Fruit fly (Drosophila melanogaster): ENCODE measurements around the gene GILT2.

Gene GILT2

DNA sequence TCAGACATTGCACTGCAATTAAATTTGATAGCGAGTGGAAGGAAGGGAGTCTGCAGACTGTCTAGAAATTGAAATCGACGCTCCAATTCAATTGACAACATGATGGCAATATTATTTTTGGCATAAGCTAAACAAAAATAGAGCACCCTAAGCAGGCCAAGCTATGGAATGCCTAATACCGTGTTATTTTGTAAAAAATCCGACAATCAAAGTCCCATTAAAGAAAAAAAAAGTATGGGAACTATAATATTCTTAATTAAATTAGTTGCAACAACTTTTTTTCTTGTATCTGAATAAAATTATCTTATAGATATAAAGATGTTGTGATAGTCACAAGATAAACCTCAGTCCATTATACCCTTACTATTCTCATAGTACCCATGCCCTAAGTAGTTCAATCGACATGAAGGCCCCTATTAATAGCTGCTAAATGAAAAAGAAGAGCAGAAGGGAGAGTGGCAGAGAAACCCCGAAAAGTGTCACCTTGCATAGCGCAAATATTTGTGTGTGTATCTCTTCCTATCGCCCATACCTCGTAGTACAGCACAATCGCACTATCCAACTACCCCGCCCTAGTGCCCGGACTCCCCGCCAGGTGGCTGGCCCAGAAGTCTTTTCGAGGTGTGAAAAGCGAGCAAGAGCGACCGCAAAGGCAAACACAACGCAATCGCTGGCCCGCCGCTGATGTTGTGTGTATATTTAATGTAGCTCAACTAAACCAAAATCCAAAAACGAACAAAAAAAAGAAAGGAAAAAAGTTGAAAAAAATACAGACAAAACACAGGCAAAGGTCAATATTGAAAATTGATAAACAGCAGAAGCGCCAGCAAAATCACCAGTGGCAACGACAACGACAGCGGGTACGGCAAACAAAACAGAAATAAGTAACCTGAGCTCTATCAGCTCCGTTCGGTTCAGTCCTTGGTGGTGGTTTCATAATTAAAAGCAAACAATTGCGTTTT is 21.1 kb upstream of the GILT2 start (continued):
- peak; percentile 35 for TF ChIP-seq Sox102F (GFP tag; optimal IDR thresholded peaks at IDR 0.05)
- TF ChIP-seq CG1792 (GFP tag; optimal IDR thresholded peaks at IDR 0.05): peak; percentile 22
- peak; percentile 24 for TF ChIP-seq Dek (tag; optimal IDR thresholded peaks at IDR 0.05)
- peak; percentile 78 for TF ChIP-seq Side (GFP tag; optimal IDR thresholded peaks at IDR 0.05)
- peak; percentile 48 for TF ChIP-seq disco-r (GFP tag; optimal IDR thresholded peaks at IDR 0.05)
- no peak for TF ChIP-seq Rx (GFP tag; IDR thresholded peaks at IDR 0.05)
- TF ChIP-seq sug (tag; optimal IDR thresholded peaks at IDR 0.05): peak; percentile 78
- peak; percentile 92 for TF ChIP-seq CG10979 (tag; optimal IDR thresholded peaks at IDR 0.05)
- peak; percentile 45 for TF ChIP-seq dm (GFP tag; optimal IDR thresholded peaks at IDR 0.05)

DNA sequence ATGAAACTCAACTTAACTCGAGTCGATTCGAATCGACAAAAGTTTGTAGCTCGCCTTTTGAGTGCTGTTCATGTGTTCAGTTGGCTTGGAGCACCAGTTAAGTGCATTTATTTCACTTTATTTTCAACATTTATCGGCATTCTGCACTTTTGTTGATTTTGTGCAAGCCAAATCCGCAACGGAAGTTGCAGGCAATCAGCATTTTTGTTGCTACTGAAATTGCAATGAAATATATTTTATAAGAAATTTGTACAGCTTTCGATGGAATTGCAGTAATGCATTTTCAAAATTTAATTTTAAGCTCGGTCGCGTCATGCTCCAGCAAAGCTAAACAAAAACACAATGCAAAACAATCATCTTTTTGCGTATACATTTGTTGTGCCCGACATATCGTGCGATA is 19.7 kb upstream of the GILT2 start:
- TF ChIP-seq Hsf (GFP tag; optimal IDR thresholded peaks at IDR 0.05) (no peak), emc (GFP tag; optimal IDR thresholded peaks at IDR 0.05) (no peak), Hmr (GFP tag; optimal IDR thresholded peaks at IDR 0.05) (no peak), NfI (GFP tag; optimal IDR thresholded peaks at IDR 0.05) (no peak), sens-2 (GFP tag; IDR thresholded peaks at IDR 0.05) (no peak), CG10366 (GFP tag; IDR thresholded peaks at IDR 0.05) (no peak), Bdp1 (GFP tag; optimal IDR thresholded peaks at IDR 0.05) (no peak), CG11398 (GFP tag; optimal IDR thresholded peaks at IDR 0.05) (no peak), Poxn (GFP tag; IDR thresholded peaks at IDR 0.05) (no peak), sug (tag; optimal IDR thresholded peaks at IDR 0.05) (no peak), HLH4C (GFP tag; IDR thresholded peaks at IDR 0.05; ENCODE audit: partially characterized antibody) (no peak), nmo (GFP tag; optimal IDR thresholded peaks at IDR 0.05) (no peak), CG12155 (GFP tag; optimal IDR thresholded peaks at IDR 0.05) (no peak), dmrt99B (tag; optimal IDR thresholded peaks at IDR 0.05) (no peak), jigr1 (GFP tag; IDR thresholded peaks at IDR 0.05) (no peak), tgo (GFP tag; IDR thresholded peaks at IDR 0.05) (no peak), CG8924 (tag; optimal IDR thresholded peaks at IDR 0.05) (no peak), CG4820 (GFP tag; optimal IDR thresholded peaks at IDR 0.05) (no peak), pb (GFP tag; optimal IDR thresholded peaks at IDR 0.05) (no peak), pros (GFP tag; optimal IDR thresholded peaks at IDR 0.05) (no peak)

dm6 chr3R:23659598-23659997 is 19.1 kb upstream of the GILT2 start:
- TF ChIP-seq unpg (GFP tag; optimal IDR thresholded peaks at IDR 0.05) (peak; percentile 37), CG10979 (tag; optimal IDR thresholded peaks at IDR 0.05) (peak; percentile 41), nmo (GFP tag; optimal IDR thresholded peaks at IDR 0.05) (peak; percentile 10), Blimp-1 (GFP tag; optimal IDR thresholded peaks at IDR 0.05) (peak; percentile 56), Xrp1 (GFP tag; IDR thresholded peaks at IDR 0.05) (peak; percentile 19; the same call in 1 of the 2 replicates), CG18262 (tag; optimal IDR thresholded peaks at IDR 0.05) (peak; percentile 32), amos (GFP tag; IDR thresholded peaks at IDR 0.05; ENCODE audit: partially characterized antibody) (no peak), CG2712 (tag; optimal IDR thresholded peaks at IDR 0.05) (peak; percentile 39), gem (tag; optimal IDR thresholded peaks at IDR 0.05) (peak; percentile 54), Poxn (GFP tag; IDR thresholded peaks at IDR 0.05) (no peak), ATbp (GFP tag; optimal IDR thresholded peaks at IDR 0.05) (peak; percentile 24), z (GFP tag; IDR thresholded peaks at IDR 0.05) (no peak), gsb-n (tag; optimal IDR thresholded peaks at IDR 0.05) (peak; percentile 29), Ssrp (tag; optimal IDR thresholded peaks at IDR 0.05) (peak; percentile 18), CoRest (tag; optimal IDR thresholded peaks at IDR 0.05) (no peak), CG4424 (GFP tag; optimal IDR thresholded peaks at IDR 0.05) (no peak), PHDP (tag; optimal IDR thresholded peaks at IDR 0.05) (peak; percentile 17), dmrt99B (tag; optimal IDR thresholded peaks at IDR 0.05) (peak; percentile 10), Hr78 (GFP tag; optimal IDR thresholded peaks at IDR 0.05) (no peak), fd96Cb (tag; optimal IDR thresholded peaks at IDR 0.05) (peak; percentile 8), CG17359 (tag; optimal IDR thresholded peaks at IDR 0.05) (peak; percentile 22), CG8388 (GFP tag; optimal IDR thresholded peaks at IDR 0.05) (peak; percentile 30)
